Fruit fly (Drosophila melanogaster) whole organism, embryonic: ENCODE data around the gene CG5853.
A peak's percentile ranks its signal among the peaks of the same experiment; 100 is the strongest.

ENCODE experiments used
- Abd-B ChIP-seq: fragments of 200-800 bp; sonication (Bioruptor generic); optimal IDR thresholded peaks from 2 replicates; lab custom pipeline; 2018; ENCODE audit warnings: missing biosample characterization, mild to moderate bottlenecking, missing genetic modification characterization, moderate library complexity
- Atf-2 ChIP-seq: fragments of 200-800 bp; sonication (Bioruptor generic); optimal IDR thresholded peaks from 2 replicates; lab custom pipeline; 2016; ENCODE audit warnings: missing biosample characterization, missing genetic modification characterization
- B-H1 ChIP-seq: fragments of 200-800 bp; sonication (Bioruptor generic); IDR thresholded peaks from 3 replicates; pipeline ENCODE4 v1.3.6; 2022; ENCODE audit warnings: missing biosample characterization, missing genetic modification characterization
- CG1024 ChIP-seq: fragments of 200-800 bp; sonication (Bioruptor generic); IDR thresholded peaks from 2 replicates; pipeline ENCODE4 v1.3.6; 2022; ENCODE audit warnings: missing biosample characterization, missing genetic modification characterization
- CG12659 ChIP-seq: fragments of 200-800 bp; sonication (Bioruptor generic); optimal IDR thresholded peaks from 3 replicates; lab custom pipeline; 2017; ENCODE audit warnings: mild to moderate bottlenecking, missing biosample characterization, missing genetic modification reagents, missing genetic modification characterization
- CG13287 ChIP-seq: fragments of 200-800 bp; sonication (Bioruptor generic); IDR thresholded peaks from 2 replicates; pipeline ENCODE4 v1.3.6; 2022; ENCODE audit warnings: missing biosample characterization, missing genetic modification characterization; ENCODE audit not compliant: partially characterized antibody
- CG15269 ChIP-seq: fragments of 200-800 bp; sonication (Bioruptor generic); optimal IDR thresholded peaks from 2 replicates; lab custom pipeline; 2018; ENCODE audit warnings: missing biosample characterization, mild to moderate bottlenecking, missing genetic modification characterization, moderate library complexity
- CG1603 ChIP-seq: fragments of 200-800 bp; sonication (Bioruptor generic); optimal IDR thresholded peaks from 2 replicates; lab custom pipeline; 2019; ENCODE audit warnings: missing biosample characterization, mild to moderate bottlenecking, missing genetic modification characterization, moderate library complexity
- CG17328 ChIP-seq: fragments of 200-800 bp; sonication (Bioruptor generic); IDR thresholded peaks from 2 replicates; pipeline ENCODE4 v1.3.6; 2022; ENCODE audit warnings: missing biosample characterization, missing genetic modification characterization
- CG17359 ChIP-seq: fragments of 200-800 bp; sonication (Bioruptor generic); optimal IDR thresholded peaks from 3 replicates; lab custom pipeline; 2018; ENCODE audit warnings: missing biosample characterization, mild to moderate bottlenecking, missing genetic modification characterization, moderate library complexity
- CG17361 ChIP-seq: fragments of 200-800 bp; sonication (Bioruptor generic); IDR thresholded peaks from 3 replicates; pipeline ENCODE4 v1.3.6; 2022; ENCODE audit warnings: missing biosample characterization, missing genetic modification characterization
- CG17385 ChIP-seq: fragments of 200-800 bp; sonication (Bioruptor generic); optimal IDR thresholded peaks from 3 replicates; lab custom pipeline; 2018; ENCODE audit warnings: missing biosample characterization, mild to moderate bottlenecking, missing genetic modification characterization
- CG17829 ChIP-seq: fragments of 200-800 bp; optimal IDR thresholded peaks from 2 replicates; lab custom pipeline; 2019; ENCODE audit warnings: missing biosample characterization, mild to moderate bottlenecking, missing genetic modification characterization, moderate library complexity
- CG31224 ChIP-seq: fragments of 200-800 bp; sonication (Bioruptor generic); IDR thresholded peaks from 2 replicates; pipeline ENCODE4 v1.3.6; 2022; ENCODE audit warnings: missing biosample characterization, missing genetic modification characterization
- CG3163 ChIP-seq: fragments of 200-800 bp; sonication (Bioruptor generic); optimal IDR thresholded peaks from 3 replicates; lab custom pipeline; 2016; ENCODE audit warnings: missing biosample characterization, missing genetic modification characterization
- CG7271 ChIP-seq: fragments of 200-800 bp; sonication (Bioruptor generic); optimal IDR thresholded peaks from 2 replicates; lab custom pipeline; 2018; ENCODE audit warnings: missing biosample characterization, mild to moderate bottlenecking, missing genetic modification characterization, moderate library complexity
- CG7987 ChIP-seq: fragments of 200-800 bp; sonication (Bioruptor generic); optimal IDR thresholded peaks from 2 replicates; lab custom pipeline; 2018; ENCODE audit warnings: missing biosample characterization, mild to moderate bottlenecking, missing genetic modification characterization, moderate library complexity
- D19A ChIP-seq: fragments of 200-800 bp; optimal IDR thresholded peaks from 3 replicates; lab custom pipeline; 2019; ENCODE audit warnings: missing biosample characterization, mild to moderate bottlenecking, missing genetic modification characterization, moderate library complexity
- Deaf1 ChIP-seq: fragments of 200-800 bp; optimal IDR thresholded peaks from 3 replicates; lab custom pipeline; 2019; ENCODE audit warnings: missing biosample characterization, mild to moderate bottlenecking, missing genetic modification characterization, moderate library complexity
- ERR ChIP-seq: fragments of 200-800 bp; sonication (Bioruptor generic); optimal IDR thresholded peaks from 2 replicates; lab custom pipeline; 2016; ENCODE audit warnings: missing biosample characterization, missing genetic modification characterization
- Elba2 ChIP-seq: fragments of 200-800 bp; sonication (Bioruptor generic); optimal IDR thresholded peaks from 3 replicates; lab custom pipeline; 2016; ENCODE audit warnings: missing biosample characterization, missing genetic modification characterization
- Ets65A ChIP-seq: fragments of 200-800 bp; sonication (Bioruptor generic); peaks from one replicate; lab custom pipeline; 2016; ENCODE audit warnings: missing biosample characterization, missing genetic modification characterization
- H15 ChIP-seq: fragments of 200-800 bp; sonication (Bioruptor generic); IDR thresholded peaks from 3 replicates; pipeline ENCODE4 v1.3.6; 2022; ENCODE audit warnings: missing biosample characterization, missing genetic modification characterization
- Hmx ChIP-seq: fragments of 200-800 bp; sonication (Bioruptor generic); optimal IDR thresholded peaks from 2 replicates; lab custom pipeline; 2016; ENCODE audit warnings: missing biosample characterization, missing genetic modification characterization
- Mad ChIP-seq: fragments of 200-800 bp; sonication (Bioruptor generic); optimal IDR thresholded peaks from 2 replicates; lab custom pipeline; 2016; ENCODE audit warnings: missing biosample characterization, missing genetic modification characterization
- PHDP ChIP-seq: fragments of 200-800 bp; sonication (Bioruptor generic); optimal IDR thresholded peaks from 3 replicates; lab custom pipeline; 2018; ENCODE audit warnings: missing biosample characterization, mild to moderate bottlenecking, missing genetic modification characterization, moderate library complexity
- Poxn ChIP-seq: fragments of 200-800 bp; sonication (Bioruptor generic); IDR thresholded peaks from 2 replicates; pipeline ENCODE4 v1.3.6; 2022; ENCODE audit warnings: missing biosample characterization, missing genetic modification characterization
- Ravus ChIP-seq: fragments of 200-800 bp; sonication (Bioruptor generic); IDR thresholded peaks from 2 replicates; pipeline ENCODE4 v1.3.6; 2022; ENCODE audit warnings: missing biosample characterization, missing genetic modification characterization
- Side ChIP-seq: fragments of 200-800 bp; sonication (Bioruptor generic); optimal IDR thresholded peaks from 2 replicates; lab custom pipeline; 2016; ENCODE audit warnings: missing biosample characterization, missing genetic modification characterization
- Sry-δ ChIP-seq: fragments of 200-800 bp; sonication (Bioruptor generic); optimal IDR thresholded peaks from 2 replicates; lab custom pipeline; 2016; ENCODE audit warnings: missing biosample characterization, missing genetic modification characterization
- Ssrp ChIP-seq: fragments of 200-800 bp; sonication (Bioruptor generic); optimal IDR thresholded peaks from 2 replicates; lab custom pipeline; 2018; ENCODE audit warnings: missing biosample characterization, mild to moderate bottlenecking, missing genetic modification characterization, moderate library complexity
- Xrp1 ChIP-seq: fragments of 200-800 bp; sonication (Bioruptor generic); IDR thresholded peaks from 2 replicates; pipeline ENCODE4 v1.3.6; 2022; ENCODE audit warnings: missing biosample characterization, missing genetic modification characterization
- al ChIP-seq: fragments of 200-800 bp; sonication (Bioruptor generic); IDR thresholded peaks from 2 replicates; pipeline ENCODE4 v1.3.6; 2022; ENCODE audit warnings: missing biosample characterization, missing genetic modification characterization
- amos ChIP-seq: fragments of 200-800 bp; sonication (Bioruptor generic); IDR thresholded peaks from 2 replicates; pipeline ENCODE4 v1.3.6; 2022; ENCODE audit warnings: missing biosample characterization, missing genetic modification characterization; ENCODE audit not compliant: partially characterized antibody
- ap ChIP-seq: fragments of 200-800 bp; sonication (Bioruptor generic); IDR thresholded peaks from 2 replicates; pipeline ENCODE4 v1.3.6; 2022; ENCODE audit warnings: missing biosample characterization, missing genetic modification characterization
- cg ChIP-seq: fragments of 200-800 bp; sonication (Bioruptor generic); optimal IDR thresholded peaks from 3 replicates; lab custom pipeline; 2019; ENCODE audit warnings: missing biosample characterization, mild to moderate bottlenecking, missing genetic modification characterization, moderate library complexity
- dan ChIP-seq: fragments of 200-800 bp; sonication (Bioruptor generic); IDR thresholded peaks from 2 replicates; pipeline ENCODE4 v1.3.6; 2022; ENCODE audit warnings: missing biosample characterization, missing genetic modification characterization
- disco-r ChIP-seq: fragments of 200-800 bp; sonication (Bioruptor generic); optimal IDR thresholded peaks from 2 replicates; lab custom pipeline; 2016; ENCODE audit warnings: missing biosample characterization, missing genetic modification characterization
- fd102C ChIP-seq: fragments of 200-800 bp; sonication (Bioruptor generic); optimal IDR thresholded peaks from 2 replicates; lab custom pipeline; 2018; ENCODE audit warnings: missing biosample characterization, mild to moderate bottlenecking, missing genetic modification characterization, moderate library complexity
- fd64A ChIP-seq: fragments of 200-800 bp; sonication (Bioruptor generic); optimal IDR thresholded peaks from 3 replicates; lab custom pipeline; 2018; ENCODE audit warnings: missing biosample characterization, mild to moderate bottlenecking, missing genetic modification characterization
- gsb ChIP-seq: fragments of 200-800 bp; sonication (Bioruptor generic); IDR thresholded peaks from 2 replicates; pipeline ENCODE4 v1.3.6; 2022; ENCODE audit warnings: missing biosample characterization, missing genetic modification characterization
- inv ChIP-seq: fragments of 200-800 bp; sonication (Bioruptor generic); IDR thresholded peaks from 2 replicates; pipeline ENCODE4 v1.3.6; 2022; ENCODE audit warnings: missing biosample characterization, missing genetic modification characterization; ENCODE audit not compliant: partially characterized antibody
- ken ChIP-seq: fragments of 200-800 bp; sonication (Bioruptor generic); IDR thresholded peaks from 3 replicates; pipeline ENCODE4 v1.3.6; 2022; ENCODE audit warnings: missing biosample characterization, missing genetic modification characterization
- luna ChIP-seq: fragments of 200-800 bp; sonication (Bioruptor generic); optimal IDR thresholded peaks from 2 replicates; lab custom pipeline; 2016; ENCODE audit warnings: missing biosample characterization, missing genetic modification characterization
- mam ChIP-seq: fragments of 200-800 bp; sonication (Bioruptor generic); optimal IDR thresholded peaks from 3 replicates; lab custom pipeline; 2016; ENCODE audit warnings: missing biosample characterization, missing genetic modification characterization
- otp ChIP-seq: fragments of 200-800 bp; sonication (Bioruptor generic); IDR thresholded peaks from 3 replicates; pipeline ENCODE4, ENCODE4 v1.3.6; 2022; ENCODE audit warnings: missing biosample characterization, missing genetic modification characterization
- pum ChIP-seq: fragments of 200-800 bp; sonication (Bioruptor generic); optimal IDR thresholded peaks from 2 replicates; lab custom pipeline; 2016; ENCODE audit warnings: missing biosample characterization, missing genetic modification characterization
- repo ChIP-seq: fragments of 200-800 bp; sonication (Bioruptor generic); optimal IDR thresholded peaks from 2 replicates; lab custom pipeline; 2016; ENCODE audit warnings: missing biosample characterization, missing genetic modification characterization
- tin ChIP-seq: fragments of 200-800 bp; sonication (Bioruptor generic); optimal IDR thresholded peaks from 3 replicates; lab custom pipeline; 2016; ENCODE audit warnings: missing biosample characterization, missing genetic modification characterization
- tna ChIP-seq: fragments of 200-800 bp; sonication (Bioruptor generic); IDR thresholded peaks from 2 replicates; pipeline ENCODE4 v1.3.6; 2022; ENCODE audit warnings: missing biosample characterization, missing genetic modification characterization; ENCODE audit not compliant: partially characterized antibody
- vfl ChIP-seq: fragments of 200-800 bp; sonication (Bioruptor generic); optimal IDR thresholded peaks from 2 replicates; lab custom pipeline; 2016; ENCODE audit warnings: missing biosample characterization, missing genetic modification characterization
- wdn ChIP-seq: fragments of 200-800 bp; sonication (Bioruptor generic); IDR thresholded peaks from 2 replicates; pipeline ENCODE4 v1.3.6; 2022; ENCODE audit warnings: missing biosample characterization, missing genetic modification characterization
- z ChIP-seq: fragments of 200-800 bp; sonication (Bioruptor generic); IDR thresholded peaks from 3 replicates; pipeline ENCODE4 v1.3.6; 2022; ENCODE audit warnings: missing biosample characterization, missing genetic modification characterization

The CG5853 gene

dm6 chr2L:9963603-9964042 lies 16.2 kb upstream of the CG5853 start, which contains the start of gene CG5850 (continued):
- no peak for TF ChIP-seq CG17359 (tag; lab: Kevin White, UChicago)
- no peak for TF ChIP-seq gsb
- no peak for TF ChIP-seq repo (GFP tag; lab: Kevin White, UChicago)
- TF ChIP-seq B-H1 (GFP tag; lab: Robert Waterston, UW), result no peak
- TF ChIP-seq ap, result no peak
- TF ChIP-seq inv (GFP tag; lab: Robert Waterston, UW), result no peak
- peak; percentile 52; the same call in 2 of the 3 replicates for TF ChIP-seq CG17361 (GFP tag; lab: Robert Waterston, UW)
- TF ChIP-seq Elba2 (GFP tag; lab: Kevin White, UChicago), result peak; percentile 94
- no peak for TF ChIP-seq CG17328 (GFP tag; lab: Robert Waterston, UW)
- peak; percentile 45 for TF ChIP-seq PHDP
- no peak for TF ChIP-seq vfl (GFP tag; lab: Kevin White, UChicago)
- peak; percentile 45 for TF ChIP-seq CG13287 (GFP tag; lab: Robert Waterston, UW)
- TF ChIP-seq CG7987 (GFP tag; lab: Kevin White, UChicago), result no peak
- TF ChIP-seq Ets65A (GFP tag; lab: Kevin White, UChicago), result no peak
- no peak for TF ChIP-seq cg (GFP tag; lab: Kevin White, UChicago)
- no peak for TF ChIP-seq ERR (GFP tag; lab: Kevin White, UChicago)
- peak; percentile 33 for TF ChIP-seq CG17829
- no peak for TF ChIP-seq z (GFP tag; lab: Robert Waterston, UW)
- TF ChIP-seq Hmx (GFP tag; lab: Kevin White, UChicago), result no peak
- no peak for TF ChIP-seq mam (GFP tag; lab: Kevin White, UChicago)
- no peak for TF ChIP-seq CG3163 (GFP tag; lab: Kevin White, UChicago)
- TF ChIP-seq luna (GFP tag; lab: Kevin White, UChicago), result no peak
- no peak for TF ChIP-seq H15 (GFP tag; lab: Robert Waterston, UW)
- peak; percentile 51 for TF ChIP-seq CG12659 (GFP tag; lab: Kevin White, UChicago)
- no peak for TF ChIP-seq Atf-2 (GFP tag; lab: Kevin White, UChicago)
- TF ChIP-seq Abd-B, result no peak
- TF ChIP-seq fd102C (GFP tag; lab: Kevin White, UChicago), result no peak
- no peak for TF ChIP-seq CG15269 (tag; lab: Kevin White, UChicago)
- TF ChIP-seq al (GFP tag; lab: Robert Waterston, UW), result no peak
- TF ChIP-seq amos, result no peak
- TF ChIP-seq Sry-δ (GFP tag; lab: Kevin White, UChicago), result no peak
- TF ChIP-seq CG1603, result no peak
- TF ChIP-seq D19A (tag; lab: Kevin White, UChicago), result peak; percentile 38
- TF ChIP-seq ken, result no peak; the same call in 2 of the 3 replicates
- TF ChIP-seq pum (GFP tag; lab: Kevin White, UChicago), result no peak
- TF ChIP-seq disco-r (GFP tag; lab: Kevin White, UChicago), result no peak
- no peak for TF ChIP-seq fd64A
- no peak for TF ChIP-seq CG17385 (GFP tag; lab: Kevin White, UChicago)
- no peak for TF ChIP-seq Side
- no peak; the same call in 1 of the 2 replicates for TF ChIP-seq Xrp1 (GFP tag; lab: Robert Waterston, UW)
- no peak for TF ChIP-seq tna
- no peak for TF ChIP-seq CG31224 (GFP tag; lab: Robert Waterston, UW)
- TF ChIP-seq dan, result no peak
- TF ChIP-seq CG1024, result no peak
- no peak for TF ChIP-seq Poxn (GFP tag; lab: Robert Waterston, UW)
- TF ChIP-seq Mad (GFP tag; lab: Kevin White, UChicago), result no peak
- TF ChIP-seq Ravus (GFP tag; lab: Robert Waterston, UW), result no peak
- no peak for TF ChIP-seq tin (GFP tag; lab: Kevin White, UChicago)
- TF ChIP-seq CG7271 (tag; lab: Kevin White, UChicago), result no peak
- peak; percentile 43 for TF ChIP-seq Deaf1 (tag; lab: Kevin White, UChicago)
- no peak for TF ChIP-seq otp (GFP tag; lab: Robert Waterston, UW)
- no peak for TF ChIP-seq Ssrp (tag; lab: Kevin White, UChicago)
- TF ChIP-seq wdn (GFP tag; lab: Robert Waterston, UW), result no peak
